Worm (Caenorhabditis elegans) whole organism, late embryonic: ENCODE data around the gene pdi-1.

Experiments used
- F13H6.1 ChIP-seq: sonication (generic microtip); optimal IDR thresholded peaks from 2 replicates; lab custom pipeline; 2016; ENCODE audit warnings: missing genetic modification characterization, missing compliant biosample characterization
- ama-1 ChIP-seq: fragments of 150-350 bp; optimal IDR thresholded peaks from 2 replicates; lab custom pipeline; 2014
- ceh-2 ChIP-seq: sonication (generic microtip); optimal IDR thresholded peaks from 2 replicates; lab custom pipeline; 2016; ENCODE audit warnings: missing genotype, missing genetic modification characterization, missing compliant biosample characterization
- dve-1 ChIP-seq: sonication (generic microtip); optimal IDR thresholded peaks from 2 replicates; lab custom pipeline; 2017; ENCODE audit warnings: antibody characterized with exemption, mild to moderate bottlenecking, missing genetic modification characterization, missing compliant biosample characterization
- ets-4 ChIP-seq: sonication (generic microtip); optimal IDR thresholded peaks from 2 replicates; lab custom pipeline; 2016; ENCODE audit warnings: missing genetic modification characterization, missing compliant biosample characterization
- madf-2 ChIP-seq: sonication (generic microtip); optimal IDR thresholded peaks from 2 replicates; lab custom pipeline; 2017; ENCODE audit warnings: missing genetic modification characterization, missing compliant biosample characterization
- pros-1 ChIP-seq: fragments of 150-350 bp; optimal IDR thresholded peaks from 2 replicates; lab custom pipeline; 2014; ENCODE audit warnings: missing biosample characterization, missing genetic modification reagents, missing genetic modification characterization
- rnt-1 ChIP-seq: sonication (generic microtip); optimal IDR thresholded peaks from 2 replicates; lab custom pipeline; 2016; ENCODE audit warnings: missing genetic modification characterization, missing compliant biosample characterization
- tbx-2 ChIP-seq: sonication (generic microtip); optimal IDR thresholded peaks from 2 replicates; lab custom pipeline; 2016; ENCODE audit warnings: missing genetic modification characterization, missing compliant biosample characterization

DNA sequence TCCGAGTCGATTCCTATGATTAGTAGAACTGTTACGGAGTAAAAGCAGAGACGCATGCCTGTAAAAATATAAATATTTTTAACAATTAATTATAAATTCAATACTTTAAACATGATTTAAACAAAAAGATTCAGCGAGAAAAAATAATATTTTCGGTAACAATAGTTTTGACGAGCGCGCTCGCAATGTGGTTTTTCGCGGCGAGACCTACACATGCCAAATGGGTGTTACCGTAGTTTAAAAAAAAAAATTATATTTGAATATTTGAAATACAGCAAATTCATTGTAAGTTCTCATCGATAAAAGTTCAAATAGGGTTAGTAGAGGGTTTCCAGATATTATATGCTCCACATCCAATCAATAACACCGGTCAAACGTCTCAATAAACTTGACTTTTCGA lies 25.2 kb upstream of the pdi-1 start, which contains the start of gene gldi-5:
- TF ChIP-seq ama-1 (lab: Kevin White, UChicago) (no peak), tbx-2 (tag; lab: Kevin White, UChicago) (no peak), ceh-2 (tag; lab: Kevin White, UChicago) (no peak), dve-1 (tag; lab: Kevin White, UChicago) (no peak), rnt-1 (no peak), madf-2 (tag; lab: Kevin White, UChicago) (no peak), F13H6.1 (tag; lab: Kevin White, UChicago) (no peak), pros-1 (tag; lab: Kevin White, UChicago) (no peak), ets-4 (tag; lab: Kevin White, UChicago) (no peak)
